Worm (Caenorhabditis elegans): ENCODE measurements around the gene Y57G7A.1.

Y57G7A.1 gene

ce11 chrII:1298169-1298568, at the start of gene Y57G7A.1:
Gene Y57G7A.1, plus strand, starts transcription at chrII:1298469.
- TF ChIP-seq ceh-31 (tag; optimal IDR thresholded peaks at IDR 0.05) (no peak), madf-2 (tag; optimal IDR thresholded peaks at IDR 0.05) (no peak), ceh-45 (GFP tag; IDR thresholded peaks at IDR 0.05) (no peak), sox-4 (tag; optimal IDR thresholded peaks at IDR 0.05) (no peak), unc-86 (tag; optimal IDR thresholded peaks at IDR 0.05) (no peak), K02D7.2 (tag; optimal IDR thresholded peaks at IDR 0.05) (no peak), sox-2 (GFP tag; IDR thresholded peaks at IDR 0.05) (no peak), hlh-30 (tag; optimal IDR thresholded peaks at IDR 0.05; ENCODE audit: insufficient read depth) (no peak), nhr-11 (tag; optimal IDR thresholded peaks at IDR 0.05) (no peak), sdc-2 (tag; optimal IDR thresholded peaks at IDR 0.05) (no peak), F13H6.1 (tag; optimal IDR thresholded peaks at IDR 0.05) (no peak), ttx-3 (tag; optimal IDR thresholded peaks at IDR 0.05) (no peak), C38D4.7 (GFP tag; optimal IDR thresholded peaks at IDR 0.05) (no peak), pros-1 (tag; optimal IDR thresholded peaks at IDR 0.05) (no peak), ceh-24 (tag; optimal IDR thresholded peaks at IDR 0.05) (no peak), K09A11.1 (tag; optimal IDR thresholded peaks at IDR 0.05; ENCODE audit: insufficient read depth) (no peak), gmeb-2 (tag; optimal IDR thresholded peaks at IDR 0.05) (no peak), tbx-7 (tag; optimal IDR thresholded peaks at IDR 0.05) (no peak), ceh-6 (GFP tag; optimal IDR thresholded peaks at IDR 0.05) (no peak), ref-2 (tag; optimal IDR thresholded peaks at IDR 0.05) (no peak)

ce11 chrII:1252259-1252658, 46.0 kb upstream of the Y57G7A.1 start, which contains the start of gene lin-42:
Gene lin-42, minus strand, starts transcription at chrII:1252359.
- TF ChIP-seq ceh-18 (tag; optimal IDR thresholded peaks at IDR 0.05) (no peak), hlh-30 (tag; optimal IDR thresholded peaks at IDR 0.05; ENCODE audit: insufficient read depth) (no peak), unc-42 (tag; optimal IDR thresholded peaks at IDR 0.05) (no peak), ztf-16 (tag; optimal IDR thresholded peaks at IDR 0.05) (no peak), hlh-6 (tag; optimal IDR thresholded peaks at IDR 0.05) (no peak), pat-9 (tag; optimal IDR thresholded peaks at IDR 0.05) (no peak), nhr-232 (tag; optimal IDR thresholded peaks at IDR 0.05) (no peak)

- TF ChIP-seq pax-1 (tag; optimal IDR thresholded peaks at IDR 0.05) (no peak), ceh-45 (GFP tag; IDR thresholded peaks at IDR 0.05) (no peak), sox-4 (tag; optimal IDR thresholded peaks at IDR 0.05) (no peak), pqm-1 (tag; optimal IDR thresholded peaks at IDR 0.05) (no peak), rnt-1 (tag; optimal IDR thresholded peaks at IDR 0.05) (no peak), Y22D7AL.16 (tag; optimal IDR thresholded peaks at IDR 0.05) (no peak)
Observed at ce11 chrII:1255637-1256036, 42.6 kb upstream of the Y57G7A.1 start, which contains the start of gene clec-119. Gene clec-119, plus strand, starts transcription at chrII:1255937.

ce11 chrII:1256742-1257141, 41.5 kb upstream of the Y57G7A.1 start:
- TF ChIP-seq pag-3 (tag; optimal IDR thresholded peaks at IDR 0.05; ENCODE audit: borderline replicate concordance): no peak
- TF ChIP-seq eyg-1 (tag; optimal IDR thresholded peaks at IDR 0.05): no peak

ce11 chrII:1258634-1259033, 39.6 kb upstream of the Y57G7A.1 start, which contains the start of gene clpr-2:
Gene clpr-2, plus strand, starts transcription at chrII:1258934.
- no peak for TF ChIP-seq unc-86 (tag; optimal IDR thresholded peaks at IDR 0.05)
- TF ChIP-seq ceh-24 (tag; optimal IDR thresholded peaks at IDR 0.05): no peak
- no peak for TF ChIP-seq ceh-18 (tag; optimal IDR thresholded peaks at IDR 0.05)
- no peak for TF ChIP-seq ceh-14 (tag; optimal IDR thresholded peaks at IDR 0.05)
- TF ChIP-seq ztf-16 (tag; optimal IDR thresholded peaks at IDR 0.05): no peak
- TF ChIP-seq tbx-2 (tag; optimal IDR thresholded peaks at IDR 0.05): no peak
- no peak for TF ChIP-seq elt-4 (tag; optimal IDR thresholded peaks at IDR 0.05)
- TF ChIP-seq ceh-34 (tag; optimal IDR thresholded peaks at IDR 0.05): no peak
- no peak for TF ChIP-seq hlh-15 (tag; optimal IDR thresholded peaks at IDR 0.05)
- no peak for TF ChIP-seq mec-3 (tag; optimal IDR thresholded peaks at IDR 0.05; ENCODE audit: borderline replicate concordance)
- no peak for TF ChIP-seq che-1 (tag; optimal IDR thresholded peaks at IDR 0.05)
- TF ChIP-seq tbx-7 (tag; optimal IDR thresholded peaks at IDR 0.05): no peak
- TF ChIP-seq pqm-1 (tag; optimal IDR thresholded peaks at IDR 0.05): no peak
- no peak for TF ChIP-seq fkh-10 (GFP tag; optimal IDR thresholded peaks at IDR 0.05)
- TF ChIP-seq lim-6 (tag; optimal IDR thresholded peaks at IDR 0.05): no peak
